Fruit fly (Drosophila melanogaster) whole organism, prepupa: ENCODE results near the gene Nrd1.

Source experiments
- Blimp-1 ChIP-seq: fragments of 200-800 bp; sonication (Bioruptor generic); optimal IDR thresholded peaks from 3 replicates; lab custom pipeline; 2017; ENCODE audit warnings: missing biosample characterization, missing genetic modification characterization, mild to moderate bottlenecking, moderate library complexity, missing genetic modification reagents
- CG10631 ChIP-seq: fragments of 200-800 bp; sonication (Bioruptor generic); optimal IDR thresholded peaks from 2 replicates; lab custom pipeline; 2016; ENCODE audit warnings: missing biosample characterization, missing genetic modification characterization
- CG10669 ChIP-seq: fragments of 200-800 bp; sonication (Bioruptor generic); optimal IDR thresholded peaks from 3 replicates; lab custom pipeline; 2018; ENCODE audit warnings: missing biosample characterization, mild to moderate bottlenecking, missing genetic modification characterization, moderate library complexity
- CG11294 ChIP-seq: fragments of 200-800 bp; sonication (Bioruptor generic); IDR thresholded peaks from 2 replicates; pipeline ENCODE4 v1.3.6; 2022; ENCODE audit warnings: missing biosample characterization, missing genetic modification characterization
- CG11762 ChIP-seq: fragments of 200-800 bp; sonication (Bioruptor generic); optimal IDR thresholded peaks from 3 replicates; lab custom pipeline; 2016; ENCODE audit warnings: missing biosample characterization, missing genetic modification characterization; ENCODE audit not compliant: insufficient read depth
- CG11902 ChIP-seq: fragments of 200-800 bp; sonication (Bioruptor generic); optimal IDR thresholded peaks from 3 replicates; lab custom pipeline; 2016; ENCODE audit warnings: missing biosample characterization, missing genetic modification characterization
- CG15336 ChIP-seq: fragments of 200-800 bp; sonication (Bioruptor generic); IDR thresholded peaks from 2 replicates; pipeline ENCODE4 v1.3.6; 2022; ENCODE audit warnings: missing biosample characterization, missing genetic modification characterization
- CG1621 ChIP-seq: fragments of 200-800 bp; sonication (Bioruptor generic); optimal IDR thresholded peaks from 3 replicates; lab custom pipeline; 2018; ENCODE audit warnings: missing biosample characterization, mild to moderate bottlenecking, missing genetic modification characterization
- CG16779 ChIP-seq: fragments of 200-800 bp; sonication (Bioruptor generic); optimal IDR thresholded peaks from 3 replicates; lab custom pipeline; 2017; ENCODE audit warnings: missing biosample characterization, mild to moderate bottlenecking, missing genetic modification characterization
- CG31627 ChIP-seq: fragments of 200-800 bp; sonication (Bioruptor generic); optimal IDR thresholded peaks from 3 replicates; lab custom pipeline; 2016; ENCODE audit warnings: missing biosample characterization, missing genetic modification characterization
- CG32006 ChIP-seq: fragments of 200-800 bp; sonication (Bioruptor generic); optimal IDR thresholded peaks from 3 replicates; lab custom pipeline; 2017; ENCODE audit warnings: missing biosample characterization, mild to moderate bottlenecking, missing genetic modification characterization
- CG34406 ChIP-seq: fragments of 200-800 bp; sonication (Bioruptor generic); optimal IDR thresholded peaks from 3 replicates; lab custom pipeline; 2016; ENCODE audit warnings: missing biosample characterization, missing genetic modification characterization
- CG3919 ChIP-seq: fragments of 200-800 bp; sonication (Bioruptor generic); optimal IDR thresholded peaks from 3 replicates; lab custom pipeline; 2016; ENCODE audit warnings: missing biosample characterization, missing genetic modification characterization
- CG6163 ChIP-seq: fragments of 200-800 bp; sonication (Bioruptor generic); IDR thresholded peaks from 3 replicates; pipeline ENCODE4 v1.3.6; 2022; ENCODE audit warnings: missing biosample characterization, missing genetic modification characterization
- CG6276 ChIP-seq: fragments of 200-800 bp; sonication (Bioruptor generic); optimal IDR thresholded peaks from 2 replicates; lab custom pipeline; 2017; ENCODE audit warnings: missing biosample characterization, mild to moderate bottlenecking, missing genetic modification characterization
- CG6854 ChIP-seq: fragments of 200-800 bp; sonication (Bioruptor generic); optimal IDR thresholded peaks from 2 replicates; lab custom pipeline; 2017; ENCODE audit warnings: missing biosample characterization, mild to moderate bottlenecking, missing genetic modification characterization
- CG8119 ChIP-seq: fragments of 200-800 bp; sonication (Bioruptor generic); IDR thresholded peaks from 3 replicates; pipeline ENCODE4 v1.3.6; 2022; ENCODE audit warnings: missing biosample characterization, missing genetic modification characterization
- CG8319 ChIP-seq: fragments of 200-800 bp; sonication (Bioruptor generic); optimal IDR thresholded peaks from 3 replicates; lab custom pipeline; 2016; ENCODE audit warnings: missing biosample characterization, missing genetic modification characterization
- CG8632 ChIP-seq: fragments of 200-800 bp; sonication (Bioruptor generic); optimal IDR thresholded peaks from 3 replicates; lab custom pipeline; 2016; ENCODE audit warnings: missing biosample characterization, missing genetic modification characterization
- CG9139 ChIP-seq: fragments of 200-800 bp; sonication (Bioruptor generic); optimal IDR thresholded peaks from 3 replicates; lab custom pipeline; 2017; ENCODE audit warnings: missing biosample characterization, mild to moderate bottlenecking, missing genetic modification characterization
- Eip75B ChIP-seq: fragments of 200-800 bp; sonication (Bioruptor generic); optimal IDR thresholded peaks from 3 replicates; lab custom pipeline; 2016; ENCODE audit warnings: missing biosample characterization, missing genetic modification characterization
- Eip78C ChIP-seq: fragments of 200-800 bp; sonication (Bioruptor generic); peaks from one replicate; lab custom pipeline; 2016; ENCODE audit warnings: missing biosample characterization, missing genetic modification characterization
- Ets21C ChIP-seq: fragments of 200-800 bp; sonication (Bioruptor generic); optimal IDR thresholded peaks from 3 replicates; lab custom pipeline; 2016; ENCODE audit warnings: missing biosample characterization, missing genetic modification characterization
- Ets96B ChIP-seq: fragments of 200-800 bp; optimal IDR thresholded peaks from 2 replicates; lab custom pipeline; 2019; ENCODE audit warnings: missing biosample characterization, mild to moderate bottlenecking, missing genetic modification characterization, moderate library complexity
- Gug ChIP-seq: fragments of 200-800 bp; sonication (Bioruptor generic); IDR thresholded peaks from 2 replicates; pipeline ENCODE4 v1.3.6; 2022; ENCODE audit warnings: missing biosample characterization, missing genetic modification characterization
- Hr38 ChIP-seq: sonication (Bioruptor generic); optimal IDR thresholded peaks from 2 replicates; lab custom pipeline; 2016; ENCODE audit warnings: missing biosample characterization, missing genetic modification characterization
- Hr39 ChIP-seq: fragments of 200-800 bp; sonication (Bioruptor generic); optimal IDR thresholded peaks from 2 replicates; lab custom pipeline; 2016; ENCODE audit warnings: missing biosample characterization, missing genetic modification characterization
- Hr4 ChIP-seq: fragments of 200-800 bp; sonication (Bioruptor generic); optimal IDR thresholded peaks from 3 replicates; lab custom pipeline; 2016; ENCODE audit warnings: missing biosample characterization, missing genetic modification characterization
- Lpt ChIP-seq: fragments of 200-800 bp; sonication (Bioruptor generic); optimal IDR thresholded peaks from 3 replicates; lab custom pipeline; 2016; ENCODE audit warnings: missing biosample characterization, missing genetic modification characterization
- Met ChIP-seq: fragments of 200-800 bp; sonication (Bioruptor generic); optimal IDR thresholded peaks from 3 replicates; lab custom pipeline; 2016; ENCODE audit warnings: missing biosample characterization, missing genetic modification characterization
- Smox ChIP-seq: fragments of 200-800 bp; sonication (Bioruptor generic); optimal IDR thresholded peaks from 3 replicates; lab custom pipeline; 2016; ENCODE audit warnings: missing biosample characterization, missing genetic modification characterization
- Sox14 ChIP-seq: fragments of 200-800 bp; sonication (Bioruptor generic); optimal IDR thresholded peaks from 3 replicates; lab custom pipeline; 2016; ENCODE audit warnings: missing biosample characterization, missing genetic modification characterization
- Sox15 ChIP-seq: fragments of 200-800 bp; sonication (Bioruptor generic); optimal IDR thresholded peaks from 3 replicates; lab custom pipeline; 2016; ENCODE audit warnings: missing biosample characterization, missing genetic modification characterization
- achi ChIP-seq: fragments of 200-800 bp; sonication (Bioruptor generic); optimal IDR thresholded peaks from 3 replicates; lab custom pipeline; 2016; ENCODE audit warnings: missing biosample characterization, missing genetic modification characterization
- acj6 ChIP-seq: fragments of 200-800 bp; sonication (Bioruptor generic); optimal IDR thresholded peaks from 3 replicates; lab custom pipeline; 2016; ENCODE audit warnings: missing biosample characterization, missing genetic modification characterization
- cyc ChIP-seq: fragments of 200-800 bp; sonication (Bioruptor generic); optimal IDR thresholded peaks from 3 replicates; lab custom pipeline; 2016; ENCODE audit warnings: missing biosample characterization, missing genetic modification characterization
- dac ChIP-seq: fragments of 200-800 bp; sonication (Bioruptor generic); optimal IDR thresholded peaks from 2 replicates; lab custom pipeline; 2017; ENCODE audit warnings: missing biosample characterization, mild to moderate bottlenecking, missing genetic modification characterization
- eg ChIP-seq: fragments of 200-800 bp; sonication (Bioruptor generic); IDR thresholded peaks from 3 replicates; pipeline ENCODE4 v1.3.6; 2022; ENCODE audit warnings: missing biosample characterization, missing genetic modification characterization
- esn ChIP-seq: fragments of 200-800 bp; sonication (Bioruptor generic); optimal IDR thresholded peaks from 2 replicates; lab custom pipeline; 2016; ENCODE audit warnings: missing biosample characterization, mild to moderate bottlenecking, missing genetic modification characterization, moderate library complexity
- fkh ChIP-seq: fragments of 200-800 bp; sonication (Bioruptor generic); optimal IDR thresholded peaks from 3 replicates; lab custom pipeline; 2017; ENCODE audit warnings: missing biosample characterization, mild to moderate bottlenecking, missing genetic modification characterization, moderate library complexity
- net ChIP-seq: fragments of 200-800 bp; sonication (Bioruptor generic); optimal IDR thresholded peaks from 3 replicates; lab custom pipeline; 2016; ENCODE audit warnings: missing biosample characterization, missing genetic modification characterization
- pdm3 ChIP-seq: fragments of 200-800 bp; sonication (Bioruptor generic); optimal IDR thresholded peaks from 3 replicates; lab custom pipeline; 2016; ENCODE audit warnings: missing biosample characterization, missing genetic modification characterization
- svp ChIP-seq: fragments of 200-800 bp; sonication (Bioruptor generic); peaks from one replicate; lab custom pipeline; 2016; ENCODE audit warnings: missing biosample characterization, missing genetic modification characterization
- vri ChIP-seq: fragments of 200-800 bp; sonication (Bioruptor generic); optimal IDR thresholded peaks from 3 replicates; lab custom pipeline; 2016; ENCODE audit warnings: missing biosample characterization, mild to moderate bottlenecking, missing genetic modification characterization

The Nrd1 gene

dm6 chrX:11819241-11819862 lies 49.3 kb downstream of the Nrd1 start:
- TF ChIP-seq eg (GFP tag; lab: Robert Waterston, UW) (peak; percentile 42; the same call in 1 of the 3 replicates), CG15336 (no peak; the same call in 1 of the 2 replicates), svp (peak; percentile 90), acj6 (GFP tag; lab: Kevin White, UChicago) (peak; percentile 15), Eip78C (GFP tag; lab: Kevin White, UChicago) (peak; percentile 68), CG3919 (GFP tag; lab: Kevin White, UChicago) (peak; percentile 1), CG34406 (no peak), CG10631 (GFP tag; lab: Kevin White, UChicago) (peak; percentile 18), CG6163 (GFP tag; lab: Robert Waterston, UW) (peak; percentile 38; the same call in 1 of the 3 replicates), Eip75B (peak; percentile 31), CG8119 (peak; percentile 41; the same call in 1 of the 3 replicates), CG11294 (GFP tag; lab: Robert Waterston, UW) (0 out of 2 replicates have a peak, but pooled peaks have one; percentile 41), Blimp-1 (GFP tag; lab: Kevin White, UChicago) (no peak), vri (peak; percentile 22), CG32006 (GFP tag; lab: Kevin White, UChicago) (peak; percentile 43), pdm3 (peak; percentile 0), Sox14 (peak; percentile 84), net (no peak), Hr4 (GFP tag; lab: Kevin White, UChicago) (no peak), CG8319 (GFP tag; lab: Kevin White, UChicago) (no peak)

dm6 chrX:11818767-11819089 lies 50.0 kb downstream of the Nrd1 start:
- TF ChIP-seq CG8119 (no peak), Gug (no peak), esn (GFP tag; lab: Kevin White, UChicago) (no peak), pdm3 (no peak), CG16779 (tag; lab: Kevin White, UChicago) (no peak), Sox14 (no peak), acj6 (GFP tag; lab: Kevin White, UChicago) (no peak), CG31627 (GFP tag; lab: Kevin White, UChicago) (no peak), CG6276 (GFP tag; lab: Kevin White, UChicago) (no peak), CG11762 (GFP tag; lab: Kevin White, UChicago) (no peak)

- TF ChIP-seq CG16779 (tag; lab: Kevin White, UChicago) = peak; percentile 87
- peak; percentile 68 for TF ChIP-seq fkh (GFP tag; lab: Kevin White, UChicago)
- TF ChIP-seq esn (GFP tag; lab: Kevin White, UChicago) = peak; percentile 94
- peak; percentile 87 for TF ChIP-seq cyc (GFP tag; lab: Kevin White, UChicago)
- TF ChIP-seq CG32006 (GFP tag; lab: Kevin White, UChicago) = peak; percentile 97
- peak; percentile 91 for TF ChIP-seq Smox
- peak; percentile 87 for TF ChIP-seq CG1621 (tag; lab: Kevin White, UChicago)
- TF ChIP-seq Lpt (GFP tag; lab: Kevin White, UChicago) = peak; percentile 96
- TF ChIP-seq Eip78C (GFP tag; lab: Kevin White, UChicago) = peak; percentile 98
- TF ChIP-seq achi (GFP tag; lab: Kevin White, UChicago) = peak; percentile 95
- peak; percentile 90 for TF ChIP-seq Ets96B
- TF ChIP-seq net = peak; percentile 95
- TF ChIP-seq eg (GFP tag; lab: Robert Waterston, UW) = peak; percentile 98
- peak; percentile 99 for TF ChIP-seq CG15336
- TF ChIP-seq CG9139 (GFP tag; lab: Kevin White, UChicago) = peak; percentile 48
- peak; percentile 89 for TF ChIP-seq CG10669 (GFP tag; lab: Kevin White, UChicago)
- TF ChIP-seq CG8632 (GFP tag; lab: Kevin White, UChicago) = peak; percentile 88
- TF ChIP-seq Hr39 (GFP tag; lab: Kevin White, UChicago) = peak; percentile 91
- peak; percentile 97 for TF ChIP-seq CG6276 (GFP tag; lab: Kevin White, UChicago)
- TF ChIP-seq Eip75B = peak; percentile 94
- peak; percentile 93 for TF ChIP-seq CG3919 (GFP tag; lab: Kevin White, UChicago)
- TF ChIP-seq CG11294 (GFP tag; lab: Robert Waterston, UW) = peak; percentile 95
- TF ChIP-seq Sox15 = peak; percentile 74
- peak; percentile 59 for TF ChIP-seq Blimp-1 (GFP tag; lab: Kevin White, UChicago)
- peak; percentile 84 for TF ChIP-seq CG8319 (GFP tag; lab: Kevin White, UChicago)
- peak; percentile 73 for TF ChIP-seq CG6854
- TF ChIP-seq CG11902 = peak; percentile 68
- peak; percentile 93 for TF ChIP-seq dac (GFP tag; lab: Kevin White, UChicago)
- TF ChIP-seq Hr4 (GFP tag; lab: Kevin White, UChicago) = peak; percentile 98
- TF ChIP-seq Sox14 = peak; percentile 96
- peak; percentile 60 for TF ChIP-seq Hr38 (GFP tag; lab: Kevin White, UChicago)
- TF ChIP-seq Met (GFP tag; lab: Kevin White, UChicago) = peak; percentile 95
- TF ChIP-seq svp = peak; percentile 96
- peak; percentile 98 for TF ChIP-seq CG8119
- TF ChIP-seq Ets21C (GFP tag; lab: Kevin White, UChicago) = peak; percentile 85
- peak; percentile 92 for TF ChIP-seq CG10631 (GFP tag; lab: Kevin White, UChicago)
Observed at dm6 chrX:11818047-11818766, 50.5 kb downstream of the Nrd1 start.
